Worm (Caenorhabditis elegans) whole organism, L2 larva: ENCODE results near the gene T23B5.3.

Experiments
- lin-13 ChIP-seq: fragments of 150-350 bp; optimal IDR thresholded peaks from 2 replicates; lab custom pipeline; 2014; ENCODE audit warnings: missing biosample characterization, missing genetic modification reagents, missing genetic modification characterization
- nhr-129 ChIP-seq: fragments of 150-350 bp; optimal IDR thresholded peaks from 2 replicates; lab custom pipeline; 2014; ENCODE audit warnings: missing biosample characterization, missing genetic modification characterization
- nhr-6 ChIP-seq: fragments of 150-350 bp; optimal IDR thresholded peaks from 2 replicates; lab custom pipeline; 2014; ENCODE audit warnings: missing biosample characterization, missing genetic modification characterization
- peb-1 ChIP-seq: fragments of 150-350 bp; optimal IDR thresholded peaks from 2 replicates; lab custom pipeline; 2014; ENCODE audit warnings: missing biosample characterization, missing genetic modification characterization

ce11 chrIV:12650597-12650996, 37.9 kb upstream of the T23B5.3 start:
- no peak for TF ChIP-seq nhr-129
- no peak for TF ChIP-seq nhr-6 (tag; lab: Kevin White, UChicago)
- no peak for TF ChIP-seq peb-1 (tag; lab: Kevin White, UChicago)
- TF ChIP-seq lin-13 (GFP tag; lab: Kevin White, UChicago), result no peak
